Worm (Caenorhabditis elegans): ENCODE measurements around the gene K02C4.2.
A peak's percentile ranks its signal among the peaks of the same experiment; 100 is the strongest.

Gene K02C4.2

DNA sequence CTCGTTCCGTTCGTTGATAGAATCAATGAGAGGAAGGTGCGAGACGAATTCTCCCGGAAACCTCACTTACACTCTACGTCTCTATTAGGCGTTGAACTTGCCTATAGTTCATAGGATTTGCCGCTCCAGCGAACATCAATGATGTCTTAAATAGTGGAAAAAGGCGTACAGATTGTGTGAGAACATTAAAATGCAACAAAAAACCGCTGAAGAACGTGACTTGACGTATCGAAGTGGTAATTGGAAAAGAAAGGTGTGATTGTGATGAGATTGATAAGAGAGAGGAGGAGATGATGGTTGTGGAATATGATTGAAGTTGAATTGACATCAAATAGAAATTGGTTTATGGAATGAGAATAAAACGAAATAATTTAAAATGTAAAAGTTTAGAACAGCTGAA is 41.6 kb upstream of the K02C4.2 start (continued):
- TF ChIP-seq nhr-77 (tag; optimal IDR thresholded peaks at IDR 0.05) = no peak
- peak; percentile 68; the same call in 1 of the 2 replicates for TF ChIP-seq ceh-20 (GFP tag; IDR thresholded peaks at IDR 0.05)
- no peak for TF ChIP-seq daf-16 (GFP tag; optimal IDR thresholded peaks at IDR 0.05)
- TF ChIP-seq daf-16 (tag; optimal IDR thresholded peaks at IDR 0.05) = peak; percentile 13
- TF ChIP-seq F44E2.7 (GFP tag; IDR thresholded peaks at IDR 0.05) = no peak
- no peak for TF ChIP-seq nhr-42 (GFP tag; IDR thresholded peaks at IDR 0.05)
- TF ChIP-seq nhr-10 (tag; optimal IDR thresholded peaks at IDR 0.05) = no peak
- no peak for TF ChIP-seq vab-7 (GFP tag; IDR thresholded peaks at IDR 0.05)
- TF ChIP-seq hlh-11 (tag; optimal IDR thresholded peaks at IDR 0.05) = peak; percentile 39
- TF ChIP-seq zfp-2 (tag; optimal IDR thresholded peaks at IDR 0.05) = no peak
- TF ChIP-seq hmg-1.1 (GFP tag; IDR thresholded peaks at IDR 0.05) = no peak
- TF ChIP-seq madf-5 (GFP tag; IDR thresholded peaks at IDR 0.05) = no peak
- TF ChIP-seq tag-97 (GFP tag; IDR thresholded peaks at IDR 0.05) = no peak
- peak; percentile 19 for TF ChIP-seq nhr-48 (tag; optimal IDR thresholded peaks at IDR 0.05)
- peak in 1 of 2 experiments; percentile 5 for TF ChIP-seq mdl-1 (tag; optimal IDR thresholded peaks at IDR 0.05)
- no peak for TF ChIP-seq skn-1 (tag; optimal IDR thresholded peaks at IDR 0.05)
- TF ChIP-seq lin-15B (tag; optimal IDR thresholded peaks at IDR 0.05) = no peak
- TF ChIP-seq dve-1 (tag; optimal IDR thresholded peaks at IDR 0.05; ENCODE audit: insufficient read depth) = peak; percentile 25
- no peak for TF ChIP-seq lsy-2 (tag; optimal IDR thresholded peaks at IDR 0.05)
- no peak for TF ChIP-seq Y75B8A.6 (GFP tag; IDR thresholded peaks at IDR 0.05)
- TF ChIP-seq nhr-237 (tag; optimal IDR thresholded peaks at IDR 0.05) = no peak
- no peak for TF ChIP-seq lir-3 (tag; optimal IDR thresholded peaks at IDR 0.05)
- 0 out of 2 replicates have a peak, but pooled peaks have one; percentile 26 for TF ChIP-seq lin-1 (GFP tag; IDR thresholded peaks at IDR 0.05)
- no peak for TF ChIP-seq F10B5.3 (tag; optimal IDR thresholded peaks at IDR 0.05)
- peak; percentile 20 for TF ChIP-seq hlh-30 (tag; optimal IDR thresholded peaks at IDR 0.05; ENCODE audit: insufficient read depth)
- TF ChIP-seq Y48G9A.11 (GFP tag; IDR thresholded peaks at IDR 0.05) = no peak
- no peak for TF ChIP-seq ZK546.5 (tag; optimal IDR thresholded peaks at IDR 0.05)
- TF ChIP-seq mdt-29 (GFP tag; IDR thresholded peaks at IDR 0.05) = no peak
- peak; percentile 10 for TF ChIP-seq ama-1 (optimal IDR thresholded peaks at IDR 0.05)
- no peak for TF ChIP-seq ceh-28 (tag; optimal IDR thresholded peaks at IDR 0.05)
- peak; percentile 85 for TF ChIP-seq dmd-6 (GFP tag; IDR thresholded peaks at IDR 0.05)
- no peak for TF ChIP-seq ZK337.2 (GFP tag; IDR thresholded peaks at IDR 0.05)
- peak; percentile 66; the same call in 1 of the 2 replicates for TF ChIP-seq tra-1 (GFP tag; IDR thresholded peaks at IDR 0.05)
- peak; percentile 17 for TF ChIP-seq pqm-1 (tag; optimal IDR thresholded peaks at IDR 0.05)
- TF ChIP-seq daf-12 (tag; optimal IDR thresholded peaks at IDR 0.05) = no peak

DNA sequence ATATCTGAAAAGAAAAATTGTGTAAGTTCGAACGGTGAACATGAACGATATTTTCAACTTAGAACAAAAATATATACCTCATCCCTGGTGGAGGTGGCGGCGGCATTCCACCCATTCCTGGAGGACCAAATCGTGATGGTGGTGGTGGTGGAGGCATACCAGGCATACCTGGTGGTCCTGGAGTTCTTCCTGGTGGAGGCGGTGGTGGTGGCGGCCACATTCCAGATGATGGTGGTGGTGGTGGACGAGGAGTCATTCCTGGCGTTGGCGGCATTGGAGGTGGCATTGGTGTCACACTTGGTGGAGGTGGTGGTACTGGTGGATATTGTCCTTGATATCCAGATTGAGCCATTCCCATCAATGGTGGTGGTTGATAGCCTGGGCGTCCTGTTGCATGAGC is 40.9 kb upstream of the K02C4.2 start:
- TF ChIP-seq lin-29 (GFP tag; IDR thresholded peaks at IDR 0.05) (0 out of 2 replicates have a peak, but pooled peaks have one; percentile 20), set-16 (GFP tag; IDR thresholded peaks at IDR 0.05) (peak; percentile 79), pqm-1 (tag; optimal IDR thresholded peaks at IDR 0.05) (no peak), zfp-2 (tag; optimal IDR thresholded peaks at IDR 0.05) (no peak), mes-2 (tag; optimal IDR thresholded peaks at IDR 0.05; ENCODE audit: poor library complexity, severe bottlenecking) (no peak)

DNA sequence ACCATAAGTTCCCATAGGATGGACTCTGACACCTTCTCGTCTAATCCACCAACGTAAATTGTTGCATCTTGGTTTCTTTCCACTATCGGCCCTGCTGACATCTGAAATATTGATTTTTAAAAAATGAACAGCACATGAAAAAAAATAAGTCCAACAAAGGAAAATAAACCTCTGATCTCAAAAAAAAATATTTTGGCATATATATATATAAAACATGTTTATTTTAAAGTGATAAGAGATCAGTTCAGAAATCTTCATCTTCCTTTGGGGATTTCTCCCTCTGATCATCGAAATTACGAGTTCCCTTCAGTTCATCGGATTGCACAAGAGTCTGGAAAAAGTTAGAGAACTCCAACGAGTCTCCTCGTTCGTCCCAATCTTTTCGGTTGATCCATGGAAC is 39.9 kb upstream of the K02C4.2 start, which contains the start of gene sap-49:
Gene sap-49, minus strand, starts transcription at position 101 of the 400 bp plus-strand sequence.
- TF ChIP-seq lin-38 (GFP tag; IDR thresholded peaks at IDR 0.05) (0 out of 2 replicates have a peak, but pooled peaks have one; percentile 5), lsy-2 (tag; optimal IDR thresholded peaks at IDR 0.05) (no peak)
